Fruit fly (Drosophila melanogaster) whole organism, embryonic: ENCODE data around the gene dUTPase.
A peak's percentile ranks its signal among the peaks of the same experiment; 100 is the strongest.

Experiments
- BEAF-32 ChIP-seq: fragments of 200-800 bp; sonication (Bioruptor generic); optimal IDR thresholded peaks from 3 replicates; lab custom pipeline; 2017; ENCODE audit warnings: missing biosample characterization, missing genetic modification characterization, mild to moderate bottlenecking, moderate library complexity, missing genetic modification reagents
- CG12104 ChIP-seq: fragments of 200-800 bp; sonication (Bioruptor generic); optimal IDR thresholded peaks from 3 replicates; lab custom pipeline; 2016; ENCODE audit warnings: missing biosample characterization, missing genetic modification characterization
- CG12219 ChIP-seq: fragments of 200-800 bp; sonication (Bioruptor generic); optimal IDR thresholded peaks from 3 replicates; lab custom pipeline; 2018; ENCODE audit warnings: missing biosample characterization, mild to moderate bottlenecking, missing genetic modification characterization
- CG12659 ChIP-seq: fragments of 200-800 bp; sonication (Bioruptor generic); optimal IDR thresholded peaks from 3 replicates; lab custom pipeline; 2017; ENCODE audit warnings: mild to moderate bottlenecking, missing biosample characterization, missing genetic modification reagents, missing genetic modification characterization
- CG13624 ChIP-seq: fragments of 200-800 bp; sonication (Bioruptor generic); optimal IDR thresholded peaks from 2 replicates; lab custom pipeline; 2016; ENCODE audit warnings: missing biosample characterization, missing genetic modification characterization
- CG15514 ChIP-seq: fragments of 200-800 bp; sonication (Bioruptor generic); optimal IDR thresholded peaks from 3 replicates; lab custom pipeline; 2017; ENCODE audit warnings: missing biosample characterization, missing genetic modification characterization, mild to moderate bottlenecking, moderate library complexity, missing genetic modification reagents
- CG17829 ChIP-seq: fragments of 200-800 bp; optimal IDR thresholded peaks from 2 replicates; lab custom pipeline; 2019; ENCODE audit warnings: missing biosample characterization, mild to moderate bottlenecking, missing genetic modification characterization, moderate library complexity
- CG18476 ChIP-seq: fragments of 200-800 bp; sonication (Bioruptor generic); optimal IDR thresholded peaks from 2 replicates; lab custom pipeline; 2016; ENCODE audit warnings: missing biosample characterization, mild to moderate bottlenecking, missing genetic modification characterization
- CG2202 ChIP-seq: fragments of 200-800 bp; sonication (Bioruptor generic); optimal IDR thresholded peaks from 2 replicates; lab custom pipeline; 2018; ENCODE audit warnings: missing biosample characterization, mild to moderate bottlenecking, missing genetic modification characterization
- CG4424 ChIP-seq: fragments of 200-800 bp; sonication (Bioruptor generic); optimal IDR thresholded peaks from 3 replicates; lab custom pipeline; 2016; ENCODE audit warnings: missing biosample characterization, missing genetic modification characterization
- CG6689 ChIP-seq: fragments of 200-800 bp; sonication (Bioruptor generic); IDR thresholded peaks from 2 replicates; pipeline ENCODE4 v1.3.6; 2022; ENCODE audit warnings: missing biosample characterization, missing genetic modification characterization
- CG6765 ChIP-seq: fragments of 200-800 bp; sonication (Bioruptor generic); optimal IDR thresholded peaks from 3 replicates; lab custom pipeline; 2017; ENCODE audit warnings: missing biosample characterization, mild to moderate bottlenecking, missing genetic modification characterization
- CG6791 ChIP-seq: fragments of 200-800 bp; sonication (Bioruptor generic); IDR thresholded peaks from 3 replicates; pipeline ENCODE4 v1.3.6; 2022; ENCODE audit warnings: missing biosample characterization, missing genetic modification characterization; ENCODE audit not compliant: partially characterized antibody
- CG7271 ChIP-seq: fragments of 200-800 bp; sonication (Bioruptor generic); optimal IDR thresholded peaks from 2 replicates; lab custom pipeline; 2018; ENCODE audit warnings: missing biosample characterization, mild to moderate bottlenecking, missing genetic modification characterization, moderate library complexity
- CG9932 ChIP-seq: fragments of 200-800 bp; sonication (Bioruptor generic); IDR thresholded peaks from 2 replicates; pipeline ENCODE4 v1.3.6; 2022; ENCODE audit warnings: missing biosample characterization, missing genetic modification characterization
- CrebB ChIP-seq: fragments of 200-800 bp; sonication (Bioruptor generic); optimal IDR thresholded peaks from 3 replicates; lab custom pipeline; 2018; ENCODE audit warnings: missing biosample characterization, mild to moderate bottlenecking, missing genetic modification characterization
- Ets65A ChIP-seq: fragments of 200-800 bp; sonication (Bioruptor generic); peaks from one replicate; lab custom pipeline; 2016; ENCODE audit warnings: missing biosample characterization, missing genetic modification characterization
- Kr ChIP-seq: fragments of 200-800 bp; sonication (Bioruptor generic); optimal IDR thresholded peaks from 2 replicates; lab custom pipeline; 2017; ENCODE audit warnings: missing biosample characterization, mild to moderate bottlenecking, missing genetic modification characterization
- Lim3 ChIP-seq: fragments of 200-800 bp; sonication (Bioruptor generic); IDR thresholded peaks from 2 replicates; pipeline ENCODE4 v1.3.6; 2022; ENCODE audit warnings: missing biosample characterization, missing genetic modification characterization
- Med ChIP-seq: fragments of 200-800 bp; sonication (Bioruptor generic); peaks from one replicate; lab custom pipeline; 2016; ENCODE audit warnings: missing biosample characterization, missing genetic modification characterization, mild to moderate bottlenecking, inconsistent platforms, moderate library complexity
- Neu2 ChIP-seq: fragments of 200-800 bp; sonication (Bioruptor generic); optimal IDR thresholded peaks from 3 replicates; lab custom pipeline; 2016; ENCODE audit warnings: missing biosample characterization, missing genetic modification characterization, borderline replicate concordance
- Optix ChIP-seq: fragments of 200-800 bp; sonication (Bioruptor generic); IDR thresholded peaks from 3 replicates; pipeline ENCODE4 v1.3.6; 2022; ENCODE audit warnings: missing biosample characterization, missing genetic modification characterization
- Vsx1 ChIP-seq: fragments of 200-800 bp; sonication (Bioruptor generic); optimal IDR thresholded peaks from 2 replicates; lab custom pipeline; 2017; ENCODE audit warnings: missing biosample characterization, mild to moderate bottlenecking, missing genetic modification characterization, missing genetic modification reagents
- Xbp1 ChIP-seq: fragments of 200-800 bp; sonication (Bioruptor generic); optimal IDR thresholded peaks from 3 replicates; lab custom pipeline; 2016; ENCODE audit warnings: missing biosample characterization, mild to moderate bottlenecking, missing genetic modification characterization
- YL-1 ChIP-seq: fragments of 200-800 bp; sonication (Bioruptor generic); optimal IDR thresholded peaks from 3 replicates; lab custom pipeline; 2017; ENCODE audit warnings: missing biosample characterization, mild to moderate bottlenecking, missing genetic modification characterization
- ab ChIP-seq: fragments of 200-800 bp; sonication (Bioruptor generic); optimal IDR thresholded peaks from 2 replicates; lab custom pipeline; 2016; ENCODE audit warnings: missing biosample characterization, missing genetic modification characterization
- ash1 ChIP-seq: fragments of 200-800 bp; sonication (Bioruptor generic); optimal IDR thresholded peaks from 2 replicates; lab custom pipeline; 2018; ENCODE audit warnings: missing biosample characterization, mild to moderate bottlenecking, missing genetic modification characterization
- cad ChIP-seq: fragments of >200 bp; optimal IDR thresholded peaks from 2 replicates; lab custom pipeline; 2017; ENCODE audit warnings: missing biosample characterization, missing genetic modification characterization
- chn ChIP-seq: fragments of 200-800 bp; sonication (Bioruptor generic); optimal IDR thresholded peaks from 2 replicates; lab custom pipeline; 2016; ENCODE audit warnings: missing biosample characterization, missing genetic modification characterization
- dan ChIP-seq: fragments of 200-800 bp; sonication (Bioruptor generic); IDR thresholded peaks from 2 replicates; pipeline ENCODE4 v1.3.6; 2022; ENCODE audit warnings: missing biosample characterization, missing genetic modification characterization
- danr ChIP-seq: fragments of 200-800 bp; sonication (Bioruptor generic); IDR thresholded peaks from 2 replicates; pipeline ENCODE4 v1.3.6; 2022; ENCODE audit warnings: missing biosample characterization, missing genetic modification characterization
- eyg ChIP-seq: fragments of 200-800 bp; sonication (Bioruptor generic); optimal IDR thresholded peaks from 3 replicates; lab custom pipeline; 2016; ENCODE audit warnings: missing biosample characterization, missing genetic modification characterization
- gfzf ChIP-seq: fragments of 200-800 bp; sonication (Bioruptor generic); optimal IDR thresholded peaks from 2 replicates; lab custom pipeline; 2016; ENCODE audit warnings: missing biosample characterization, mild to moderate bottlenecking, missing genetic modification characterization, moderate library complexity
- gsb ChIP-seq: fragments of 200-800 bp; sonication (Bioruptor generic); IDR thresholded peaks from 2 replicates; pipeline ENCODE4 v1.3.6; 2022; ENCODE audit warnings: missing biosample characterization, missing genetic modification characterization
- h ChIP-seq: fragments of >200 bp; optimal IDR thresholded peaks from 2 replicates; lab custom pipeline; 2017
- hb ChIP-seq: fragments of 200-800 bp; sonication (Bioruptor generic); IDR thresholded peaks from 3 replicates; pipeline ENCODE4 v1.3.6; 2022; ENCODE audit warnings: missing biosample characterization, missing genetic modification characterization; ENCODE audit not compliant: partially characterized antibody
- her ChIP-seq: fragments of 200-800 bp; sonication (Bioruptor generic); optimal IDR thresholded peaks from 2 replicates; lab custom pipeline; 2016; ENCODE audit warnings: missing biosample characterization, missing genetic modification characterization
- knrl ChIP-seq: fragments of 200-800 bp; sonication (Bioruptor generic); IDR thresholded peaks from 3 replicates; pipeline ENCODE4 v1.3.6; 2022; ENCODE audit warnings: missing biosample characterization, missing genetic modification characterization; ENCODE audit not compliant: partially characterized antibody
- lov ChIP-seq, 2 experiments: fragments of 200-800 bp in 1 of 2; fragments of >200 bp in 1 of 2; sonication (Bioruptor generic) in 1 of 2; IDR thresholded peaks in 1 of 2; optimal IDR thresholded peaks in 1 of 2; 2 replicates in 1 of 2; 3 replicates in 1 of 2; pipeline versions ENCODE4 v1.3.6 to Lab custom; 2017 to 2022; ENCODE audit warnings: missing biosample characterization in 1 of 2, missing genetic modification characterization in 1 of 2
- mirr ChIP-seq: fragments of 200-800 bp; sonication (Bioruptor generic); optimal IDR thresholded peaks from 3 replicates; lab custom pipeline; 2018; ENCODE audit warnings: missing biosample characterization, mild to moderate bottlenecking, missing genetic modification characterization
- onecut ChIP-seq: fragments of 200-800 bp; sonication (Bioruptor generic); IDR thresholded peaks from 2 replicates; pipeline ENCODE4 v1.3.6; 2022; ENCODE audit warnings: missing biosample characterization, missing genetic modification characterization
- rib ChIP-seq: fragments of 200-800 bp; sonication (Bioruptor generic); IDR thresholded peaks from 2 replicates; pipeline ENCODE4 v1.3.6; 2022; ENCODE audit warnings: missing biosample characterization, missing genetic modification characterization
- schlank ChIP-seq: fragments of 200-800 bp; sonication (Bioruptor generic); optimal IDR thresholded peaks from 2 replicates; lab custom pipeline; 2018; ENCODE audit warnings: missing biosample characterization, mild to moderate bottlenecking, missing genetic modification characterization
- slou ChIP-seq: fragments of 200-800 bp; sonication (Bioruptor generic); optimal IDR thresholded peaks from 3 replicates; lab custom pipeline; 2016; ENCODE audit warnings: missing biosample characterization, missing genetic modification characterization
- sna ChIP-seq: fragments of 200-800 bp; sonication (Bioruptor generic); IDR thresholded peaks from 2 replicates; pipeline ENCODE4 v1.3.6; 2022; ENCODE audit warnings: missing biosample characterization, missing genetic modification characterization; ENCODE audit not compliant: partially characterized antibody
- sr ChIP-seq: fragments of 200-800 bp; sonication (Bioruptor generic); IDR thresholded peaks from 3 replicates; pipeline ENCODE4 v1.3.6; 2022; ENCODE audit warnings: missing biosample characterization, missing genetic modification characterization
- vfl ChIP-seq: fragments of 200-800 bp; sonication (Bioruptor generic); optimal IDR thresholded peaks from 2 replicates; lab custom pipeline; 2016; ENCODE audit warnings: missing biosample characterization, missing genetic modification characterization

dUTPase gene

DNA sequence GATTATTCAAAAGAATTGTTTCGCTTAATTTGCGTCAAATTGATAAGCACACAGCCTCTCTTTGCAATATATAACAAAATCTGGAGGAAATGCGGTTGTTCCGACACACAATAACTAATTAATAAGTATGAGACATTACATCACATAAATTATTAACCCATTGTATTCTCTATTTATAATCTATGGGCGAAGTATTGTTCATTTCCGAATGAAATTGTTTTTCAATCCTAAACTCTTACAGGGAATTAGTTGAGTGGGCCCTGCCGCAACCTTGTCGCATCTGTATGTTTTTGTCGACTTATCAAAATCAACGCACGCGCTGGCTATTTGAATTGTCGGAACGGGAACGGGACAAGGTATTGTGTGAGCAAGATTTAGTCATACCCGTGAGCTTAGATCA, 38.9 kb upstream of the dUTPase start, which contains the start of gene CG16743 (continued):
- TF ChIP-seq ash1 (GFP tag; lab: Kevin White, UChicago) (no peak), mirr (GFP tag; lab: Kevin White, UChicago) (peak; percentile 17), onecut (no peak), danr (no peak)

dm6 chr2L:10974638-10975037, 36.5 kb upstream of the dUTPase start:
- no peak for TF ChIP-seq ab (GFP tag; lab: Kevin White, UChicago)
- no peak for TF ChIP-seq chn (GFP tag; lab: Kevin White, UChicago)
- no peak for TF ChIP-seq Vsx1 (GFP tag; lab: Kevin White, UChicago)
- TF ChIP-seq Lim3 (GFP tag; lab: Robert Waterston, UW) = no peak
- TF ChIP-seq Med (GFP tag; lab: Kevin White, UChicago) = peak; percentile 53
- TF ChIP-seq gsb (GFP tag; lab: Robert Waterston, UW) = no peak
- 0 out of 3 replicates have a peak, but pooled peaks have one; percentile 54 for TF ChIP-seq hb
- TF ChIP-seq Kr = no peak
- no peak for TF ChIP-seq CG7271
- no peak for TF ChIP-seq CG2202 (tag; lab: Kevin White, UChicago)
- TF ChIP-seq sr (GFP tag; lab: Robert Waterston, UW) = no peak
- no peak for TF ChIP-seq CG6765
- peak; percentile 59 for TF ChIP-seq Ets65A (GFP tag; lab: Kevin White, UChicago)
- TF ChIP-seq rib = 0 out of 2 replicates have a peak, but pooled peaks have one; percentile 25
- no peak for TF ChIP-seq CG6791
- no peak for TF ChIP-seq CG6689 (GFP tag; lab: Robert Waterston, UW)
- no peak for TF ChIP-seq CG13624 (GFP tag; lab: Kevin White, UChicago)
- TF ChIP-seq schlank (tag; lab: Kevin White, UChicago) = no peak
- no peak for TF ChIP-seq CG15514 (GFP tag; lab: Kevin White, UChicago)
- no peak for TF ChIP-seq lov (optimal IDR thresholded peaks at IDR 0.05; lab: Kevin White, UChicago)
- TF ChIP-seq lov (GFP tag; IDR thresholded peaks at IDR 0.05; lab: Robert Waterston, UW) = no peak
- no peak for TF ChIP-seq CG17829 (tag; lab: Kevin White, UChicago)
- no peak for TF ChIP-seq CG18476
- no peak for TF ChIP-seq h (lab: Kevin White, UChicago)

DNA sequence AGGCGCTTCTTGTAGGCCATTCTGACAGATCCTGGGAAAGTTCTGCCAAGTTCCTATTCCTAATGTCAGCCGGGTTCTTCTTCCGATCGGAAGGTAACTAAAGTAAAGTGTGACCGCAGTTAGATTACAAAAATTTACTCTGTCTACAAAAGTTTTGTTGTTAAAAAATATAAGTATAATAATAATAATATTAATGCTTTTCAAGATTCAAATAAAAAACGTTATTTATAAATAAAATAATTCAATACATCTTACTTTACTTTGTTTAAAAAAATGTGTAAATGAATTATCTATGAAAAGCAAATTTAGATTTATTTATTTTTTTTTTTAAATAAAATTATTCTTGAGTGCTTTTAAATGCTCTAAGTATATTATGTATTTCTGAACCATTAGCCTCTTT, 35.9 kb upstream of the dUTPase start, which contains the start of gene abo:
Gene abo, minus strand, starts transcription at position 101 of the 400 bp plus-strand sequence.
- TF ChIP-seq gfzf (peak; percentile 13), Optix (GFP tag; lab: Robert Waterston, UW) (no peak), YL-1 (peak; percentile 34)

DNA sequence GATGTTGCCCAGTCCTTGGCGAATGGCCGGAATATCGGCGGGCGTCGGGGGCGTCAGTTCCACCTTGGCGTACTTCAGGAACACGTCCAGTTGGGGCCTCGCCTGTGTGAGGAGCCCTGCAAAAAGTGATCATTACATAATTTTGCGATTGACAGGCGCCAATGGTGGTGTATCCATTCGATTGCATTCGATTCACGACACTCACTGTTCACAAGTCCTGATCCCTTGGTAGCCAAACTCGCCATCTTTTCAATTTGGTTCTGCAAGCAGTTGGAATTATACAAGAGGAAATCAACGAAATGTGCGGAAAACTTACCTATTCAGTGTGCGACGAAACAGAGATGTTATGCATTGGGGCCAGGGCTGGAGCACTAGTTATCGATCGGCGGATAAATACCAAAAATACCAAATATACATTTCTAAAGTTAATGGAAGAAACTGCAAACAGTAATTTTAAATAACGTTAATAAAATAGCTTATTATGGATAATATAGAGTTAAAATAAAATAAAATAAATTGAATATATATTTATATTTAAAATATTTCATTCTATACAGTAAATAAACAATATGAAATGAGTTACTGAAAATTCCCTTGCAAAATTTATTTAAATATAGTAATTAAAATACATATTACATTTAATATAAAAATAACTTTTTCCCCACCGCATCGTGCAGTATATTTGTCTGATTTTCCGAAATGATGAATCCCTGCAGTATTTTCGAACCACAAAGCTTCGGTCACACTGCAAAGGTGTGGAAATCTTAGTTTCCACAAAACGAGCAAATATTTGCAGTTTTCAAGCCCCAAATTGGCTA, 34.9 kb upstream of the dUTPase start, which contains the start of the genes ATPsynG and SCAR:
Gene ATPsynG, minus strand, starts transcription at position 354 of the 818 bp plus-strand sequence.
Gene SCAR, plus strand, starts transcription at position 727 of the 818 bp plus-strand sequence.
- TF ChIP-seq vfl = no peak
- TF ChIP-seq knrl (GFP tag; lab: Robert Waterston, UW) = no peak
- no peak for TF ChIP-seq her (GFP tag; lab: Kevin White, UChicago)
- no peak for TF ChIP-seq cad
- no peak for TF ChIP-seq h (lab: Kevin White, UChicago)
- TF ChIP-seq CG4424 = no peak
- TF ChIP-seq slou = no peak
- TF ChIP-seq sna (GFP tag; lab: Robert Waterston, UW) = no peak
- no peak for TF ChIP-seq CrebB (tag; lab: Kevin White, UChicago)
- no peak for TF ChIP-seq Neu2 (GFP tag; lab: Kevin White, UChicago)
- TF ChIP-seq CG12659 (GFP tag; lab: Kevin White, UChicago) = no peak
- peak; percentile 14 for TF ChIP-seq BEAF-32
- no peak for TF ChIP-seq dan (GFP tag; lab: Robert Waterston, UW)
- no peak for TF ChIP-seq eyg (GFP tag; lab: Kevin White, UChicago)
- no peak for TF ChIP-seq Xbp1 (GFP tag; lab: Kevin White, UChicago)
- TF ChIP-seq CG9932 (GFP tag; lab: Robert Waterston, UW) = no peak
- TF ChIP-seq CG12219 (GFP tag; lab: Kevin White, UChicago) = no peak
- TF ChIP-seq CG12104 (GFP tag; lab: Kevin White, UChicago) = no peak
